Worm (Caenorhabditis elegans) whole organism, young adult: ENCODE measurements around the gene D2023.3.

Source experiments
- T26A5.8 ChIP-seq: sonication (generic microtip); optimal IDR thresholded peaks from 2 replicates; lab custom pipeline; 2016; ENCODE audit warnings: missing genetic modification characterization, missing compliant biosample characterization
- Y95B8A.8 ChIP-seq: fragments of 200-800 bp; sonication (Bioruptor generic); IDR thresholded peaks from 2 replicates; pipeline ENCODE4 v1.3.6; 2022; ENCODE audit warnings: missing genetic modification reagents, missing genetic modification characterization, missing compliant biosample characterization
- ama-1 ChIP-seq, 3 experiments: fragments of 150-350 bp in 1 of 3; sonication (generic microtip) in 2 of 3; optimal IDR thresholded peaks; 2 replicates each; lab custom pipeline; 2014 to 2018; ENCODE audit warnings: missing biosample characterization in 2 of 3, missing genetic modification characterization in 2 of 3, missing genetic modification reagents in 2 of 3
- aptf-3 ChIP-seq: fragments of 200-800 bp; sonication (Bioruptor generic); IDR thresholded peaks from 2 replicates; pipeline ENCODE4 v1.3.6; 2022; ENCODE audit warnings: missing genetic modification characterization, missing compliant biosample characterization
- bed-1 ChIP-seq: fragments of 200-800 bp; sonication (Bioruptor generic); IDR thresholded peaks from 2 replicates; pipeline ENCODE4 v1.3.6; 2022; ENCODE audit warnings: missing genetic modification reagents, missing genetic modification characterization, missing compliant biosample characterization
- mes-4 ChIP-seq: sonication (generic microtip); optimal IDR thresholded peaks from 2 replicates; lab custom pipeline; 2016; ENCODE audit warnings: missing genotype, missing genetic modification characterization, missing compliant biosample characterization
- snpc-4 ChIP-seq, 5 experiments: fragments of 150-350 bp in 1 of 5; sonication (generic microtip) in 4 of 5; optimal IDR thresholded peaks; 2 replicates each; lab custom pipeline; 2014 to 2018; ENCODE audit warnings: missing genetic modification characterization in 5 of 5, missing biosample characterization in 3 of 5, antibody characterized with exemption in 2 of 5, mild to moderate bottlenecking in 2 of 5, missing compliant biosample characterization in 2 of 5, missing genotype in 2 of 5, moderate library complexity in 2 of 5, missing genetic modification reagents in 1 of 5
- ztf-18 ChIP-seq: sonication (generic microtip); optimal IDR thresholded peaks from 2 replicates; lab custom pipeline; 2016; ENCODE audit warnings: missing genotype, mild to moderate bottlenecking, missing genetic modification characterization, missing compliant biosample characterization

ce11 chrV:11844828-11845227 lies 33.0 kb upstream of the D2023.3 start:
- TF ChIP-seq aptf-3 (GFP tag; lab: Robert Waterston, UW) (no peak), snpc-4 (GFP tag; optimal IDR thresholded peaks at IDR 0.05; lab: Kevin White, UChicago) (no peak), snpc-4 (tag; optimal IDR thresholded peaks at IDR 0.05; lab: Kevin White, UChicago) (no peak), ama-1 (optimal IDR thresholded peaks at IDR 0.05; lab: Kevin White, UChicago) (no peak), ama-1 (GFP tag; optimal IDR thresholded peaks at IDR 0.05; lab: Kevin White, UChicago) (no peak), mes-4 (tag; lab: Kevin White, UChicago) (no peak), ztf-18 (tag; lab: Kevin White, UChicago) (no peak), Y95B8A.8 (no peak), T26A5.8 (no peak), bed-1 (GFP tag; lab: Robert Waterston, UW) (no peak)
